Fruit fly (Drosophila melanogaster) whole organism, embryonic: ENCODE data around the gene CG15803.

ENCODE experiments used
- Abd-B ChIP-seq: fragments of 200-800 bp; sonication (Bioruptor generic); optimal IDR thresholded peaks from 2 replicates; lab custom pipeline; 2018; ENCODE audit warnings: missing biosample characterization, mild to moderate bottlenecking, missing genetic modification characterization, moderate library complexity
- Blimp-1 ChIP-seq: fragments of 200-800 bp; sonication (Bioruptor generic); optimal IDR thresholded peaks from 3 replicates; lab custom pipeline; 2018; ENCODE audit warnings: missing biosample characterization, missing genetic modification characterization, mild to moderate bottlenecking, moderate library complexity, missing genetic modification reagents
- CG10209 ChIP-seq: fragments of 200-800 bp; sonication (Bioruptor generic); optimal IDR thresholded peaks from 3 replicates; lab custom pipeline; 2017; ENCODE audit warnings: missing biosample characterization, mild to moderate bottlenecking, missing genetic modification characterization, missing genetic modification reagents
- CG10565 ChIP-seq: fragments of 200-800 bp; sonication (Bioruptor generic); optimal IDR thresholded peaks from 3 replicates; lab custom pipeline; 2016; ENCODE audit warnings: missing biosample characterization, mild to moderate bottlenecking, missing genetic modification characterization
- CG11247 ChIP-seq: fragments of 200-800 bp; sonication (Bioruptor generic); IDR thresholded peaks from 2 replicates; pipeline ENCODE4 v1.3.6; 2022; ENCODE audit warnings: missing biosample characterization, missing genetic modification characterization
- CG11560 ChIP-seq: fragments of 200-800 bp; sonication (Bioruptor generic); IDR thresholded peaks from 3 replicates; pipeline ENCODE4 v1.3.6; 2022; ENCODE audit warnings: missing biosample characterization, missing genetic modification characterization
- CG12104 ChIP-seq: fragments of 200-800 bp; sonication (Bioruptor generic); optimal IDR thresholded peaks from 3 replicates; lab custom pipeline; 2016; ENCODE audit warnings: missing biosample characterization, missing genetic modification characterization
- CG12219 ChIP-seq: fragments of 200-800 bp; sonication (Bioruptor generic); optimal IDR thresholded peaks from 3 replicates; lab custom pipeline; 2018; ENCODE audit warnings: missing biosample characterization, mild to moderate bottlenecking, missing genetic modification characterization
- CG12391 ChIP-seq: fragments of 200-800 bp; sonication (Bioruptor generic); optimal IDR thresholded peaks from 3 replicates; lab custom pipeline; 2018; ENCODE audit warnings: missing biosample characterization, mild to moderate bottlenecking, missing genetic modification characterization, moderate library complexity
- CG12659 ChIP-seq: fragments of 200-800 bp; sonication (Bioruptor generic); optimal IDR thresholded peaks from 3 replicates; lab custom pipeline; 2017; ENCODE audit warnings: mild to moderate bottlenecking, missing biosample characterization, missing genetic modification reagents, missing genetic modification characterization
- CG12942 ChIP-seq: fragments of 200-800 bp; sonication (Bioruptor generic); optimal IDR thresholded peaks from 3 replicates; lab custom pipeline; 2016; ENCODE audit warnings: missing biosample characterization, missing genetic modification characterization
- CG14441 ChIP-seq: fragments of 200-800 bp; sonication (Bioruptor generic); IDR thresholded peaks from 2 replicates; pipeline ENCODE4 v1.3.6; 2022; ENCODE audit warnings: missing biosample characterization, missing genetic modification characterization
- CG14667 ChIP-seq: fragments of 200-800 bp; sonication (Bioruptor generic); IDR thresholded peaks from 2 replicates; pipeline ENCODE4 v1.3.6; 2022; ENCODE audit warnings: missing biosample characterization, missing genetic modification characterization
- CG14965 ChIP-seq: fragments of 200-800 bp; sonication (Bioruptor generic); optimal IDR thresholded peaks from 2 replicates; lab custom pipeline; 2016; ENCODE audit warnings: missing biosample characterization, missing genetic modification characterization, borderline replicate concordance
- CG17612 ChIP-seq: fragments of 200-800 bp; sonication (Bioruptor generic); IDR thresholded peaks from 2 replicates; pipeline ENCODE4 v1.3.6; 2022; ENCODE audit warnings: missing biosample characterization, missing genetic modification characterization
- CG17802 ChIP-seq: fragments of 200-800 bp; sonication (Bioruptor generic); optimal IDR thresholded peaks from 2 replicates; lab custom pipeline; 2018; ENCODE audit warnings: missing biosample characterization, mild to moderate bottlenecking, missing genetic modification characterization, moderate library complexity
- CG34224 ChIP-seq: fragments of 200-800 bp; sonication (Bioruptor generic); IDR thresholded peaks from 3 replicates; pipeline ENCODE4 v1.3.6; 2022; ENCODE audit warnings: missing biosample characterization, missing genetic modification characterization; ENCODE audit not compliant: partially characterized antibody
- CG3726 ChIP-seq: fragments of 200-800 bp; sonication (Bioruptor generic); IDR thresholded peaks from 3 replicates; pipeline ENCODE4, ENCODE4 v1.3.6; 2022; ENCODE audit warnings: missing biosample characterization, missing genetic modification characterization
- CG3838 ChIP-seq: fragments of 200-800 bp; sonication (Bioruptor generic); optimal IDR thresholded peaks from 3 replicates; lab custom pipeline; 2016; ENCODE audit warnings: missing biosample characterization, missing genetic modification characterization
- CG4360 ChIP-seq: fragments of 200-800 bp; sonication (Bioruptor generic); IDR thresholded peaks from 2 replicates; pipeline ENCODE4 v1.3.6; 2022; ENCODE audit warnings: missing biosample characterization, missing genetic modification characterization
- CG4707 ChIP-seq: fragments of 200-800 bp; sonication (Bioruptor generic); optimal IDR thresholded peaks from 2 replicates; lab custom pipeline; 2018; ENCODE audit warnings: missing biosample characterization, mild to moderate bottlenecking, missing genetic modification characterization, moderate library complexity
- CG7357 ChIP-seq: fragments of 200-800 bp; sonication (Bioruptor generic); IDR thresholded peaks from 3 replicates; pipeline ENCODE4 v1.3.6; 2022; ENCODE audit warnings: missing biosample characterization, missing genetic modification characterization
- CG7786 ChIP-seq: fragments of 200-800 bp; sonication (Bioruptor generic); optimal IDR thresholded peaks from 2 replicates; lab custom pipeline; 2016; ENCODE audit warnings: missing biosample characterization, missing genetic modification characterization
- CG8944 ChIP-seq: fragments of 200-800 bp; sonication (Bioruptor generic); optimal IDR thresholded peaks from 3 replicates; lab custom pipeline; 2016; ENCODE audit warnings: missing biosample characterization, missing genetic modification characterization
- Camta ChIP-seq: fragments of 200-800 bp; sonication (Bioruptor generic); optimal IDR thresholded peaks from 2 replicates; lab custom pipeline; 2016; ENCODE audit warnings: missing biosample characterization, missing genetic modification characterization
- CrebB ChIP-seq: fragments of 200-800 bp; sonication (Bioruptor generic); optimal IDR thresholded peaks from 3 replicates; lab custom pipeline; 2018; ENCODE audit warnings: missing biosample characterization, mild to moderate bottlenecking, missing genetic modification characterization
- Dfd ChIP-seq, 2 experiments: fragments of >200 bp; optimal IDR thresholded peaks; 2 replicates each; lab custom pipeline; 2017; ENCODE audit warnings: missing biosample characterization in 2 of 2, missing genetic modification characterization in 2 of 2
- Doc2 ChIP-seq: fragments of 200-800 bp; sonication (Bioruptor generic); IDR thresholded peaks from 2 replicates; pipeline ENCODE4 v1.3.6; 2022; ENCODE audit warnings: missing biosample characterization, missing genetic modification characterization
- Fer1 ChIP-seq: fragments of 200-800 bp; sonication (Bioruptor generic); optimal IDR thresholded peaks from 2 replicates; lab custom pipeline; 2017; ENCODE audit warnings: missing biosample characterization, mild to moderate bottlenecking, missing genetic modification characterization
- H15 ChIP-seq: fragments of 200-800 bp; sonication (Bioruptor generic); IDR thresholded peaks from 3 replicates; pipeline ENCODE4 v1.3.6; 2022; ENCODE audit warnings: missing biosample characterization, missing genetic modification characterization
- Sox102F ChIP-seq: fragments of 200-800 bp; sonication (Bioruptor generic); optimal IDR thresholded peaks from 2 replicates; lab custom pipeline; 2018; ENCODE audit warnings: missing biosample characterization, mild to moderate bottlenecking, missing genetic modification characterization, moderate library complexity
- Sry-δ ChIP-seq: fragments of 200-800 bp; sonication (Bioruptor generic); optimal IDR thresholded peaks from 2 replicates; lab custom pipeline; 2016; ENCODE audit warnings: missing biosample characterization, missing genetic modification characterization
- Stat92E ChIP-seq, 3 experiments: fragments of >200 bp in 2 of 3; fragments of 200-800 bp in 1 of 3; sonication (Bioruptor generic) in 1 of 3; optimal IDR thresholded peaks; 2 replicates each; lab custom pipeline; 2017 to 2019; ENCODE audit warnings: missing biosample characterization in 3 of 3, missing genetic modification characterization in 3 of 3, mild to moderate bottlenecking in 1 of 3, moderate library complexity in 1 of 3
- abd-A ChIP-seq: fragments of 200-800 bp; sonication (Bioruptor generic); optimal IDR thresholded peaks from 3 replicates; lab custom pipeline; 2019; ENCODE audit warnings: missing biosample characterization, mild to moderate bottlenecking, missing genetic modification characterization, moderate library complexity
- amos ChIP-seq: fragments of 200-800 bp; sonication (Bioruptor generic); IDR thresholded peaks from 2 replicates; pipeline ENCODE4 v1.3.6; 2022; ENCODE audit warnings: missing biosample characterization, missing genetic modification characterization; ENCODE audit not compliant: partially characterized antibody
- ase ChIP-seq: fragments of 200-800 bp; sonication (Bioruptor generic); IDR thresholded peaks from 3 replicates; pipeline ENCODE4 v1.3.6; 2022; ENCODE audit warnings: missing biosample characterization, missing genetic modification characterization
- cas ChIP-seq: fragments of 200-800 bp; sonication (Bioruptor generic); IDR thresholded peaks from 2 replicates; pipeline ENCODE4 v1.3.6; 2022; ENCODE audit warnings: missing biosample characterization, missing genetic modification characterization
- cwo ChIP-seq: fragments of 200-800 bp; sonication (Bioruptor generic); optimal IDR thresholded peaks from 3 replicates; lab custom pipeline; 2017; ENCODE audit warnings: missing biosample characterization, missing genetic modification characterization, mild to moderate bottlenecking, moderate library complexity, missing genetic modification reagents
- da ChIP-seq: fragments of 200-800 bp; sonication (Bioruptor generic); optimal IDR thresholded peaks from 2 replicates; lab custom pipeline; 2016; ENCODE audit warnings: missing biosample characterization, missing genetic modification characterization
- eyg ChIP-seq: fragments of 200-800 bp; sonication (Bioruptor generic); optimal IDR thresholded peaks from 3 replicates; lab custom pipeline; 2016; ENCODE audit warnings: missing biosample characterization, missing genetic modification characterization
- fd64A ChIP-seq: fragments of 200-800 bp; sonication (Bioruptor generic); optimal IDR thresholded peaks from 3 replicates; lab custom pipeline; 2018; ENCODE audit warnings: missing biosample characterization, mild to moderate bottlenecking, missing genetic modification characterization
- gcm ChIP-seq: fragments of 200-800 bp; sonication (Bioruptor generic); optimal IDR thresholded peaks from 2 replicates; lab custom pipeline; 2019; ENCODE audit warnings: missing biosample characterization, mild to moderate bottlenecking, missing genetic modification characterization, moderate library complexity
- kay ChIP-seq: fragments of 200-800 bp; sonication (Bioruptor generic); optimal IDR thresholded peaks from 2 replicates; lab custom pipeline; 2016; ENCODE audit warnings: missing biosample characterization, missing genetic modification characterization
- p53 ChIP-seq: fragments of 200-800 bp; sonication (Bioruptor generic); optimal IDR thresholded peaks from 2 replicates; lab custom pipeline; 2016; ENCODE audit warnings: missing biosample characterization, missing genetic modification characterization
- pb ChIP-seq: fragments of 200-800 bp; sonication (Bioruptor generic); optimal IDR thresholded peaks from 3 replicates; lab custom pipeline; 2016; ENCODE audit warnings: missing biosample characterization, missing genetic modification characterization
- pnt ChIP-seq: fragments of 200-800 bp; sonication (Bioruptor generic); optimal IDR thresholded peaks from 3 replicates; lab custom pipeline; 2016; ENCODE audit warnings: missing biosample characterization, missing genetic modification characterization
- prd ChIP-seq, 3 experiments: fragments of >200 bp in 2 of 3; fragments of 200-800 bp in 1 of 3; sonication (Bioruptor generic) in 1 of 3; optimal IDR thresholded peaks in 2 of 3; IDR thresholded peaks in 1 of 3; 2 replicates in 2 of 3; 3 replicates in 1 of 3; pipeline versions ENCODE4 v1.3.6 to Lab custom; 2017 to 2022; ENCODE audit warnings: missing biosample characterization in 1 of 3, missing genetic modification characterization in 1 of 3
- ro ChIP-seq: fragments of 200-800 bp; sonication (Bioruptor generic); IDR thresholded peaks from 2 replicates; pipeline ENCODE4 v1.3.6; 2022; ENCODE audit warnings: missing biosample characterization, missing genetic modification characterization
- tap ChIP-seq: fragments of 200-800 bp; optimal IDR thresholded peaks from 3 replicates; lab custom pipeline; 2019; ENCODE audit warnings: missing biosample characterization, mild to moderate bottlenecking, missing genetic modification characterization, moderate library complexity
- tup ChIP-seq: fragments of 200-800 bp; sonication (Bioruptor generic); optimal IDR thresholded peaks from 2 replicates; lab custom pipeline; 2016; ENCODE audit warnings: missing biosample characterization, mild to moderate bottlenecking, missing genetic modification characterization, moderate library complexity

The CG15803 gene

DNA sequence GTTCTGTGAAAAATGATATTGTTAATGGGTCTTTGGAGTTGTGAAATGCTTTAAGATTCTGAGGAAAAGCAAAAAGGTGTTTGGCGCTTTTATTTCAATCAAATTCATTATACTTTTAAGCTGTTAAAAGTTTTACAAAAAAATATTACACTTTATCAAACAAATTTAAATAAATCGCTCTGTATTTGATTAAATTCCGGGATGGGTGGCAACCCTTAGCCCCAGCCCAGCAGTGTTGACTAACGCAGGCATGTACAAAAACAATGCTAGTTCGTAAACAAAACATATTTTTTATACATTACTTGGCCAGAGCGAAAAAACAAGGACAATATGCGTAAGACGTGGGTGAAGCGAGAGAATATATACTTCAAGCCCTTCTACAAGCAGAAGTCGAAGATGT lies 44.2 kb upstream of the CG15803 start, which contains the start of gene CG7685 (continued):
- TF ChIP-seq CG14965: no peak
- peak; percentile 20 for TF ChIP-seq pnt (GFP tag; lab: Kevin White, UChicago)
- peak; percentile 75 for TF ChIP-seq CG12659 (GFP tag; lab: Kevin White, UChicago)
- TF ChIP-seq prd (optimal IDR thresholded peaks at IDR 0.05; lab: Kevin White, UChicago): no peak
- peak; percentile 50; the same call in 2 of the 3 replicates for TF ChIP-seq prd (GFP tag; IDR thresholded peaks at IDR 0.05; lab: Robert Waterston, UW)
- TF ChIP-seq Fer1 (GFP tag; lab: Kevin White, UChicago): peak; percentile 81
- TF ChIP-seq Stat92E (GFP tag; optimal IDR thresholded peaks at IDR 0.05; lab: Kevin White, UChicago): no peak
- no peak for TF ChIP-seq cas (GFP tag; lab: Robert Waterston, UW)
- peak; percentile 38 for TF ChIP-seq Blimp-1 (GFP tag; lab: Kevin White, UChicago)
- no peak for TF ChIP-seq Doc2 (GFP tag; lab: Robert Waterston, UW)
- TF ChIP-seq gcm (GFP tag; lab: Kevin White, UChicago): peak; percentile 44
- no peak for TF ChIP-seq CG17612
- TF ChIP-seq tap (tag; lab: Kevin White, UChicago): peak; percentile 36
- TF ChIP-seq CG12391 (tag; lab: Kevin White, UChicago): peak; percentile 77
- no peak for TF ChIP-seq CG14667 (GFP tag; lab: Robert Waterston, UW)
- TF ChIP-seq Camta (GFP tag; lab: Kevin White, UChicago): peak; percentile 48
- no peak for TF ChIP-seq CG3726 (GFP tag; lab: Robert Waterston, UW)
- peak; percentile 43 for TF ChIP-seq CG12942 (GFP tag; lab: Kevin White, UChicago)
- no peak for TF ChIP-seq pb (GFP tag; lab: Kevin White, UChicago)
- no peak for TF ChIP-seq CG10565 (GFP tag; lab: Kevin White, UChicago)
- peak; percentile 28 for TF ChIP-seq CG8944 (GFP tag; lab: Kevin White, UChicago)
- peak; percentile 34 for TF ChIP-seq CrebB (tag; lab: Kevin White, UChicago)
- peak; percentile 52; the same call in 1 of the 2 replicates for TF ChIP-seq CG11247 (GFP tag; lab: Robert Waterston, UW)
- TF ChIP-seq Abd-B (GFP tag; lab: Kevin White, UChicago): peak; percentile 1
- no peak for TF ChIP-seq ro (GFP tag; lab: Robert Waterston, UW)
- peak; percentile 18 for TF ChIP-seq CG17802 (tag; lab: Kevin White, UChicago)
- no peak for TF ChIP-seq abd-A (tag; lab: Kevin White, UChicago)
- TF ChIP-seq da (GFP tag; lab: Kevin White, UChicago): no peak
- peak; percentile 18 for TF ChIP-seq CG3838 (GFP tag; lab: Kevin White, UChicago)
- TF ChIP-seq ase (GFP tag; lab: Robert Waterston, UW): no peak
- TF ChIP-seq eyg: peak; percentile 63
- peak; percentile 47 for TF ChIP-seq CG14441 (GFP tag; lab: Robert Waterston, UW)
- TF ChIP-seq amos (GFP tag; lab: Robert Waterston, UW): no peak
- TF ChIP-seq CG34224: peak; percentile 24; the same call in 1 of the 3 replicates
- TF ChIP-seq fd64A (GFP tag; lab: Kevin White, UChicago): no peak
- peak; percentile 27 for TF ChIP-seq CG4707 (GFP tag; lab: Kevin White, UChicago)
- TF ChIP-seq p53: no peak
- peak; percentile 35 for TF ChIP-seq kay
- TF ChIP-seq CG12104 (GFP tag; lab: Kevin White, UChicago): peak; percentile 57
- TF ChIP-seq CG7786 (GFP tag; lab: Kevin White, UChicago): peak; percentile 53
- no peak for TF ChIP-seq Dfd (GFP tag; optimal IDR thresholded peaks at IDR 0.05; lab: Kevin White, UChicago)
- peak; percentile 36 for TF ChIP-seq Sry-δ (GFP tag; lab: Kevin White, UChicago)
- peak; percentile 50 for TF ChIP-seq tup (GFP tag; lab: Kevin White, UChicago)
- TF ChIP-seq CG12219 (GFP tag; lab: Kevin White, UChicago): peak; percentile 29
- peak; percentile 45; the same call in 1 of the 2 replicates for TF ChIP-seq CG4360
- no peak for TF ChIP-seq CG7357
- no peak; the same call in 2 of the 3 replicates for TF ChIP-seq H15 (GFP tag; lab: Robert Waterston, UW)
- TF ChIP-seq cwo (GFP tag; lab: Kevin White, UChicago): peak; percentile 40
- peak; percentile 55 for TF ChIP-seq CG10209 (GFP tag; lab: Kevin White, UChicago)
- TF ChIP-seq CG11560 (tag; lab: Robert Waterston, UW): no peak
- TF ChIP-seq Sox102F (GFP tag; lab: Kevin White, UChicago): peak; percentile 51
